Worm (Caenorhabditis elegans) whole organism, L3 larva: Measurements from ENCODE around the gene ZK856.4.

Experiments
- R02D3.7 ChIP-seq: fragments of 150-350 bp; optimal IDR thresholded peaks from 2 replicates; lab custom pipeline; 2014; ENCODE audit warnings: missing biosample characterization, missing genetic modification characterization
- aly-2 ChIP-seq: fragments of 150-350 bp; optimal IDR thresholded peaks from 2 replicates; lab custom pipeline; 2014; ENCODE audit warnings: missing biosample characterization, missing genetic modification characterization
- ama-1 ChIP-seq: fragments of 150-350 bp; optimal IDR thresholded peaks from 2 replicates; lab custom pipeline; 2018
- ceh-16 ChIP-seq: sonication (generic microtip); optimal IDR thresholded peaks from 2 replicates; lab custom pipeline; 2017; ENCODE audit warnings: missing biosample characterization, missing genetic modification characterization
- ceh-28 ChIP-seq: fragments of 150-350 bp; optimal IDR thresholded peaks from 2 replicates; lab custom pipeline; 2014; ENCODE audit warnings: missing biosample characterization, missing genetic modification reagents, missing genetic modification characterization
- ceh-82 ChIP-seq: fragments of 150-350 bp; optimal IDR thresholded peaks from 2 replicates; lab custom pipeline; 2014; ENCODE audit warnings: missing biosample characterization, missing genetic modification characterization
- ceh-9 ChIP-seq: sonication (generic microtip); optimal IDR thresholded peaks from 2 replicates; lab custom pipeline; 2018; ENCODE audit warnings: missing biosample characterization, missing genetic modification characterization
- egl-27 ChIP-seq: sonication (generic microtip); optimal IDR thresholded peaks from 4 replicates; lab custom pipeline; 2017; ENCODE audit warnings: missing biosample characterization, missing genetic modification reagents, missing genetic modification characterization
- egl-5 ChIP-seq: fragments of 150-350 bp; optimal IDR thresholded peaks from 2 replicates; lab custom pipeline; 2017; ENCODE audit warnings: missing biosample characterization, missing genetic modification reagents, missing genetic modification characterization, inconsistent platforms
- elt-1 ChIP-seq: fragments of 150-350 bp; optimal IDR thresholded peaks from 2 replicates; lab custom pipeline; 2014; ENCODE audit warnings: missing biosample characterization, missing genetic modification characterization
- elt-2 ChIP-seq: sonication (generic microtip); optimal IDR thresholded peaks from 2 replicates; lab custom pipeline; 2016; ENCODE audit warnings: missing genetic modification reagents, mild to moderate bottlenecking, missing genetic modification characterization, missing compliant biosample characterization
- elt-3 ChIP-seq, 3 experiments: fragments of 150-350 bp in 1 of 3; sonication (generic microtip) in 2 of 3; optimal IDR thresholded peaks; 2 replicates in 2 of 3; 4 replicates in 1 of 3; lab custom pipeline; 2014 to 2017; ENCODE audit warnings: missing biosample characterization in 3 of 3, missing genetic modification characterization in 3 of 3
- eor-1 ChIP-seq, 2 experiments: fragments of 150-350 bp; optimal IDR thresholded peaks; 2 replicates each; lab custom pipeline; 2014 to 2018; ENCODE audit warnings: missing biosample characterization in 2 of 2, missing genetic modification characterization in 2 of 2
- fkh-10 ChIP-seq: sonication (generic microtip); optimal IDR thresholded peaks from 2 replicates; lab custom pipeline; 2017; ENCODE audit warnings: missing biosample characterization, missing genetic modification reagents, missing genetic modification characterization
- fkh-2 ChIP-seq: fragments of 150-350 bp; optimal IDR thresholded peaks from 2 replicates; lab custom pipeline; 2014; ENCODE audit warnings: missing biosample characterization, missing genetic modification reagents, missing genetic modification characterization
- fos-1 ChIP-seq: fragments of 150-350 bp; optimal IDR thresholded peaks from 2 replicates; lab custom pipeline; 2014; ENCODE audit warnings: missing biosample characterization, missing genetic modification characterization
- hmg-11 ChIP-seq: sonication (generic microtip); optimal IDR thresholded peaks from 2 replicates; lab custom pipeline; 2016; ENCODE audit warnings: missing genetic modification characterization, missing compliant biosample characterization
- jun-1 ChIP-seq: fragments of 150-350 bp; optimal IDR thresholded peaks from 2 replicates; lab custom pipeline; 2014; ENCODE audit warnings: missing biosample characterization, missing genetic modification reagents, missing genetic modification characterization
- lin-15B ChIP-seq: fragments of 150-350 bp; optimal IDR thresholded peaks from 2 replicates; lab custom pipeline; 2014; ENCODE audit warnings: missing biosample characterization, missing genetic modification characterization
- lin-39 ChIP-seq: fragments of 150-350 bp; optimal IDR thresholded peaks from 2 replicates; lab custom pipeline; 2018; ENCODE audit warnings: missing biosample characterization, missing genetic modification reagents, missing genetic modification characterization
- lsy-12 ChIP-seq: sonication (generic microtip); optimal IDR thresholded peaks from 2 replicates; lab custom pipeline; 2016; ENCODE audit warnings: mild to moderate bottlenecking, missing genetic modification characterization, missing compliant biosample characterization
- mdl-1 ChIP-seq: fragments of 150-350 bp; optimal IDR thresholded peaks from 2 replicates; lab custom pipeline; 2014; ENCODE audit warnings: missing biosample characterization, missing genetic modification characterization
- mml-1 ChIP-seq: fragments of 150-350 bp; sonication (generic microtip); optimal IDR thresholded peaks from 3 replicates; lab custom pipeline; 2014; ENCODE audit warnings: missing biosample characterization, missing genetic modification characterization
- nfya-1 ChIP-seq: sonication (generic microtip); optimal IDR thresholded peaks from 2 replicates; lab custom pipeline; 2017; ENCODE audit warnings: missing genetic modification characterization, mild to moderate bottlenecking, missing compliant biosample characterization, antibody characterized with exemption, moderate library complexity; ENCODE audit not compliant: insufficient read depth
- nhr-11 ChIP-seq: fragments of 150-350 bp; optimal IDR thresholded peaks from 2 replicates; lab custom pipeline; 2014; ENCODE audit warnings: missing biosample characterization, missing genetic modification characterization
- nhr-23 ChIP-seq: fragments of 150-350 bp; optimal IDR thresholded peaks from 2 replicates; lab custom pipeline; 2014; ENCODE audit warnings: missing biosample characterization, missing genetic modification reagents, missing genetic modification characterization
- nhr-237 ChIP-seq: fragments of 150-350 bp; optimal IDR thresholded peaks from 2 replicates; lab custom pipeline; 2014; ENCODE audit warnings: missing biosample characterization, missing genetic modification characterization
- nhr-25 ChIP-seq: sonication (generic microtip); optimal IDR thresholded peaks from 2 replicates; lab custom pipeline; 2017; ENCODE audit warnings: missing biosample characterization, missing genetic modification characterization
- nhr-28 ChIP-seq: fragments of 150-350 bp; optimal IDR thresholded peaks from 2 replicates; lab custom pipeline; 2014; ENCODE audit warnings: missing biosample characterization, missing genetic modification characterization
- nhr-43 ChIP-seq: sonication (generic microtip); optimal IDR thresholded peaks from 2 replicates; lab custom pipeline; 2016; ENCODE audit warnings: mild to moderate bottlenecking, missing genetic modification characterization, missing compliant biosample characterization; ENCODE audit not compliant: poor library complexity, severe bottlenecking
- nhr-67 ChIP-seq: fragments of 150-350 bp; optimal IDR thresholded peaks from 2 replicates; lab custom pipeline; 2014; ENCODE audit warnings: missing biosample characterization, missing genetic modification characterization
- nhr-77 ChIP-seq: fragments of 150-350 bp; optimal IDR thresholded peaks from 2 replicates; lab custom pipeline; 2014; ENCODE audit warnings: missing biosample characterization, missing genetic modification characterization
- pha-4 ChIP-seq: fragments of 150-350 bp; optimal IDR thresholded peaks from 2 replicates; lab custom pipeline; 2014; ENCODE audit warnings: missing biosample characterization, missing genetic modification reagents, missing genetic modification characterization
- pqm-1 ChIP-seq: fragments of 150-350 bp; optimal IDR thresholded peaks from 2 replicates; lab custom pipeline; 2017; ENCODE audit warnings: missing biosample characterization, missing genetic modification characterization, inconsistent platforms
- sea-2 ChIP-seq: fragments of 150-350 bp; sonication (generic microtip); optimal IDR thresholded peaks from 4 replicates; lab custom pipeline; 2014; ENCODE audit warnings: missing biosample characterization, missing genetic modification reagents, missing genetic modification characterization
- skn-1 ChIP-seq: fragments of 150-350 bp; optimal IDR thresholded peaks from 2 replicates; lab custom pipeline; 2014; ENCODE audit warnings: missing biosample characterization, missing genetic modification characterization
- snpc-4 ChIP-seq: fragments of 150-350 bp; optimal IDR thresholded peaks from 2 replicates; lab custom pipeline; 2014; ENCODE audit warnings: missing biosample characterization, missing genetic modification characterization
- tbx-2 ChIP-seq: sonication (generic microtip); optimal IDR thresholded peaks from 2 replicates; lab custom pipeline; 2016; ENCODE audit warnings: mild to moderate bottlenecking, missing genetic modification characterization, missing compliant biosample characterization
- unc-39 ChIP-seq: sonication (generic microtip); optimal IDR thresholded peaks from 4 replicates; lab custom pipeline; 2017; ENCODE audit warnings: missing biosample characterization, missing genetic modification characterization
- unc-62 ChIP-seq: fragments of 150-350 bp; sonication (generic microtip); optimal IDR thresholded peaks from 4 replicates; lab custom pipeline; 2014; ENCODE audit warnings: missing biosample characterization, missing genetic modification reagents, missing genetic modification characterization
- zag-1 ChIP-seq: fragments of 150-350 bp; optimal IDR thresholded peaks from 2 replicates; lab custom pipeline; 2014; ENCODE audit warnings: missing biosample characterization, missing genetic modification characterization
- ztf-11 ChIP-seq: fragments of 150-350 bp; optimal IDR thresholded peaks from 2 replicates; lab custom pipeline; 2014; ENCODE audit warnings: missing biosample characterization, missing genetic modification characterization
- ztf-4 ChIP-seq: fragments of 150-350 bp; optimal IDR thresholded peaks from 2 replicates; lab custom pipeline; 2014; ENCODE audit warnings: missing biosample characterization, missing genetic modification characterization

The ZK856.4 gene

DNA sequence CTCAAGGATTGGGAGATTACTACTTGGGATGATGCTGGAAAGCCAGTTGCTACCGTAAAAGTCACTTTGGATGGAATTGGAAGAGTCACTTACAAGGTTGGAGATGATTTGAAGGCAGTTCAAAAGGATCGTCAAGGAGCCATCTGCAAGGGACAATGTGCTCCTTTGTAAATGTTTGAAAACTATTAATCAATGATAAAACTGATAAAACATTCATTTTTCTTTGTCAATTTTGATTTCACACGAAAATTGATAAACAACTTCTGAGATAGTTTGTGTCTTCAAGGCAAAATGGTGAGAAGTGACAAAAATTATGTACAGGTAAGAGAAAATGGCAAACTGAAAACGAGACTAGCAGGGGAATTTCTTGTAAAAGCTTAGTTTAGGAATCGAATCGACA, 19.3 kb downstream of the ZK856.4 start:
- TF ChIP-seq tbx-2 (tag; lab: Kevin White, UChicago) (no peak), ama-1 (peak; percentile 18), egl-27 (tag; lab: Kevin White, UChicago) (no peak), elt-2 (tag; lab: Kevin White, UChicago) (peak; percentile 4), ceh-28 (no peak)

DNA sequence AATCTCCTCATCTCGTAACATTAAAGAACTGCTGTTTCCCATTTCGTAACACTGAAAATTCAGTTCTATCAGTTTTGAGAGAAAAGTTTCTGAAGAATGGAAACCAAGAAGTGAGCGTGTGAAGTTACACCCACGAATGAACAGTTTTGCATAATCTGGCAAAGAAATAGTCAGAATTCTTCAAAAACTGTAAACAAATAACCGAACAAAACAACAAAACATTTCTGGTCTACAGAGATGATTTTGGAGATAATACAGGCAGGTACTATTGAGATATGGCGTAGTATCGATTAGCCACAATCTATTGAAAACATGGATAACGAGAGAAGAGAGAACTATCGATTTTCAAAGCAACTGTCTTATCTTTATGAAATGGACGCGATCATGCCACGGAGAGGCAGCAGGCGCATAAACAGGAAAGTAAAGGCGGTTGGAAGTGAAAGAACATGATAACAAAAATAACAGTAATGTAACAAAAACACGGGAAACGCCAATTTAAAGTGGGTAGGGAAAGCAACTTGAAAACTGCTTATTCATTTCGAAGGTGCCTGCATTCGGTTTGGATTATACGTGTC, 20.4 kb downstream of the ZK856.4 start, which contains the start of gene chpf-1:
chpf-1 (minus strand) TSS at position 51 of the 575 bp plus-strand sequence.
- TF ChIP-seq jun-1 (tag; lab: Kevin White, UChicago) (no peak), ceh-82 (tag; lab: Kevin White, UChicago) (no peak), aly-2 (tag; lab: Kevin White, UChicago) (no peak), hmg-11 (tag; lab: Kevin White, UChicago) (no peak), elt-3 (tag; optimal IDR thresholded peaks at IDR 0.05; lab: Kevin White, UChicago) (peak in 1 of 3 experiments; percentile 14), ceh-9 (tag; lab: Kevin White, UChicago) (no peak), unc-62 (GFP tag; lab: Kevin White, UChicago) (no peak), nhr-11 (no peak), R02D3.7 (tag; lab: Kevin White, UChicago) (no peak), nhr-23 (tag; lab: Kevin White, UChicago) (peak; percentile 42), ceh-16 (tag; lab: Kevin White, UChicago) (no peak), skn-1 (tag; lab: Kevin White, UChicago) (no peak), ceh-28 (peak; percentile 86), fkh-2 (no peak), unc-39 (tag; lab: Kevin White, UChicago) (no peak), nhr-28 (tag; lab: Kevin White, UChicago) (no peak), mml-1 (no peak), lin-39 (tag; lab: Kevin White, UChicago) (no peak), zag-1 (tag; lab: Kevin White, UChicago) (no peak), nhr-43 (tag; lab: Kevin White, UChicago) (peak; percentile 34), eor-1 (tag; optimal IDR thresholded peaks at IDR 0.05; lab: Kevin White, UChicago) (no peak), nhr-67 (no peak), elt-2 (tag; lab: Kevin White, UChicago) (peak; percentile 77), sea-2 (GFP tag; lab: Kevin White, UChicago) (no peak), nhr-77 (tag; lab: Kevin White, UChicago) (no peak), ama-1 (no peak), elt-1 (tag; lab: Kevin White, UChicago) (no peak), pha-4 (tag; lab: Kevin White, UChicago) (no peak), ztf-11 (tag; lab: Kevin White, UChicago) (no peak), lsy-12 (tag; lab: Kevin White, UChicago) (no peak), nhr-237 (tag; lab: Kevin White, UChicago) (no peak), snpc-4 (tag; lab: Kevin White, UChicago) (peak; percentile 41), egl-5 (tag; lab: Kevin White, UChicago) (no peak), mdl-1 (no peak), tbx-2 (tag; lab: Kevin White, UChicago) (no peak), pqm-1 (tag; lab: Kevin White, UChicago) (peak; percentile 91), nfya-1 (tag; lab: Kevin White, UChicago) (no peak)

DNA sequence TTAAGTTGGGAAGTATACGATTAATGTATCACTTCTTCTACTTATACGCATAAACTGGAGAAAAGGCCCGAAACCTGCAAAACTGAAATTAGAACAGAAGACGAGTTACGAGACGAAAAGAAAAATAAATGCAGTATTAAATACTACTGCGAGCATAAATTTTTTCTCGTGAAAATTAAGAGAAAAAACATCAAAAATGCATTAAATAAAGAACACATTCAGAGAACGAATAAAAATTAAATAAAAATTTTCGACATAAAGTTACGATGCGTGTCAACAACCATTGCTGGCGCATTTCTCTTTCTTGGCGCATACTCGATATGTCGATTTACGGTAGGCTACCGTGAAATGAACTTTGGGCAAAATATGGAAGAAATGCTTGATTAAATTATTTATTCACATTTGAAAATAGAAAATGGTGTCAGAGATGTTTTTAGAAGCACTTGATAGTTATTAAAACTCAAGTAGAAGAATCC, 21.8 kb downstream of the ZK856.4 start, which contains the start of the genes ZK856.19 and ZK856.11:
ZK856.19 (minus strand) TSS at position 51 of the 476 bp plus-strand sequence.
ZK856.11 (minus strand) TSS at position 76 of the 476 bp plus-strand sequence.
- TF ChIP-seq nfya-1 (tag; lab: Kevin White, UChicago), result peak; percentile 61
- TF ChIP-seq elt-3 (tag; optimal IDR thresholded peaks at IDR 0.05; lab: Kevin White, UChicago), result no peak
- TF ChIP-seq snpc-4 (tag; lab: Kevin White, UChicago), result peak; percentile 60
- no peak for TF ChIP-seq lin-39 (tag; lab: Kevin White, UChicago)
- no peak for TF ChIP-seq nhr-28 (tag; lab: Kevin White, UChicago)
- peak; percentile 68 for TF ChIP-seq nhr-23 (tag; lab: Kevin White, UChicago)
- peak; percentile 30 for TF ChIP-seq pqm-1 (tag; lab: Kevin White, UChicago)
- peak; percentile 28 for TF ChIP-seq hmg-11 (tag; lab: Kevin White, UChicago)
- TF ChIP-seq lin-15B (tag; lab: Kevin White, UChicago), result peak; percentile 92
- TF ChIP-seq fkh-10 (GFP tag; lab: Kevin White, UChicago), result peak; percentile 28
- no peak for TF ChIP-seq ztf-4 (tag; lab: Kevin White, UChicago)
- peak; percentile 86 for TF ChIP-seq R02D3.7 (tag; lab: Kevin White, UChicago)
- TF ChIP-seq nhr-25 (tag; lab: Kevin White, UChicago), result no peak
- peak; percentile 39 for TF ChIP-seq jun-1 (tag; lab: Kevin White, UChicago)
- TF ChIP-seq nhr-77 (tag; lab: Kevin White, UChicago), result no peak
- TF ChIP-seq ceh-28, result peak; percentile 33
- TF ChIP-seq elt-2 (tag; lab: Kevin White, UChicago), result peak; percentile 43
- TF ChIP-seq pha-4 (tag; lab: Kevin White, UChicago), result peak; percentile 88
- no peak for TF ChIP-seq fos-1 (tag; lab: Kevin White, UChicago)
- TF ChIP-seq tbx-2 (tag; lab: Kevin White, UChicago), result peak; percentile 29
- peak; percentile 59 for TF ChIP-seq nhr-43 (tag; lab: Kevin White, UChicago)
- no peak for TF ChIP-seq nhr-67
- peak; percentile 68 for TF ChIP-seq lsy-12 (tag; lab: Kevin White, UChicago)
- TF ChIP-seq, all 47 proteins: peak for 15
